Worm (Caenorhabditis elegans) whole organism, L2 larva: Measurements from ENCODE around the gene hmgr-1.

Experiments used
- nhr-12 ChIP-seq: fragments of 150-350 bp; optimal IDR thresholded peaks from 2 replicates; lab custom pipeline; 2014; ENCODE audit warnings: missing biosample characterization, missing genetic modification characterization
- nhr-25 ChIP-seq: fragments of 150-350 bp; sonication (generic microtip); optimal IDR thresholded peaks from 3 replicates; lab custom pipeline; 2014; ENCODE audit warnings: missing biosample characterization, missing genetic modification characterization
- nhr-77 ChIP-seq: fragments of 150-350 bp; optimal IDR thresholded peaks from 2 replicates; lab custom pipeline; 2014; ENCODE audit warnings: missing biosample characterization, missing genetic modification characterization
- skn-1 ChIP-seq: sonication (generic microtip); optimal IDR thresholded peaks from 2 replicates; lab custom pipeline; 2017; ENCODE audit warnings: missing biosample characterization, missing genetic modification characterization
- snpc-4 ChIP-seq: fragments of 150-350 bp; optimal IDR thresholded peaks from 2 replicates; lab custom pipeline; 2014; ENCODE audit warnings: missing biosample characterization, missing genetic modification characterization
- unc-39 ChIP-seq: fragments of 150-350 bp; optimal IDR thresholded peaks from 2 replicates; lab custom pipeline; 2014; ENCODE audit warnings: missing biosample characterization, missing genetic modification characterization

DNA sequence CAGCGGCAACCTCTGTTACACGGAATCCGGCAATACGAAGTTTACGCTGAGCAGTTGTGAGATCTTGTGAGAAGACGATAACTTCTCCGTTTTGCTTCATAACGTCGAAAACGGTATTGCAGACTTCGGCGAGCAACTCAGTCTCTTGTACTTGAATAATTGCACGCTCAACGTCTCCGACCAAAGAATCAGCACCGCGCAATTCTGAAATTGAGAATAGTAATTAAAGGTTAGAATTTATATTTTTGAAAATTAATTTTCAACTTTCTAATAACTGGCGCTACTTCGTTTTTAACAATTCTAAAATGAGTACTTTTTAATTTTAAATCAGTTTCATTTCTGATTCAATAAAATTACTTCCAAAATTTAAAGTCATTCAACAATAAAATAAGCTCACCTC, 19.2 kb downstream of the hmgr-1 start:
- no peak for TF ChIP-seq nhr-25 (tag; lab: Kevin White, UChicago)
- no peak for TF ChIP-seq unc-39
- no peak for TF ChIP-seq nhr-77
- no peak for TF ChIP-seq snpc-4
- no peak for TF ChIP-seq nhr-12 (tag; lab: Kevin White, UChicago)
- TF ChIP-seq skn-1, result no peak
